Worm (Caenorhabditis elegans) whole organism, late embryonic: ENCODE results near the gene F41C3.2.

Experiments
- C08G9.2 ChIP-seq: sonication (generic microtip); optimal IDR thresholded peaks from 2 replicates; lab custom pipeline; 2016; ENCODE audit warnings: mild to moderate bottlenecking, missing genetic modification characterization, moderate library complexity, missing compliant biosample characterization
- C38D4.7 ChIP-seq: fragments of 200-800 bp; sonication (Bioruptor generic); optimal IDR thresholded peaks from 2 replicates; lab custom pipeline; 2018; ENCODE audit warnings: mild to moderate bottlenecking, missing genetic modification characterization, moderate library complexity, missing compliant biosample characterization
- F13H6.1 ChIP-seq: sonication (generic microtip); optimal IDR thresholded peaks from 2 replicates; lab custom pipeline; 2016; ENCODE audit warnings: missing genetic modification characterization, missing compliant biosample characterization
- ceh-22 ChIP-seq: sonication (generic microtip); optimal IDR thresholded peaks from 2 replicates; lab custom pipeline; 2017; ENCODE audit warnings: missing biosample characterization, missing genetic modification characterization
- ceh-24 ChIP-seq: sonication (generic microtip); optimal IDR thresholded peaks from 2 replicates; lab custom pipeline; 2016; ENCODE audit warnings: mild to moderate bottlenecking, missing genetic modification characterization, missing compliant biosample characterization
- ceh-34 ChIP-seq: sonication (generic microtip); optimal IDR thresholded peaks from 2 replicates; lab custom pipeline; 2016; ENCODE audit warnings: mild to moderate bottlenecking, missing genetic modification characterization, missing compliant biosample characterization
- ceh-45 ChIP-seq: fragments of 200-800 bp; sonication (Bioruptor generic); IDR thresholded peaks from 2 replicates; pipeline ENCODE4 v1.3.6; 2022; ENCODE audit warnings: missing genetic modification reagents, missing genetic modification characterization, missing compliant biosample characterization
- ceh-48 ChIP-seq: sonication (generic microtip); optimal IDR thresholded peaks from 2 replicates; lab custom pipeline; 2016; ENCODE audit warnings: missing genetic modification characterization, inconsistent platforms, missing compliant biosample characterization
- ceh-6 ChIP-seq: fragments of 200-800 bp; sonication (Bioruptor generic); optimal IDR thresholded peaks from 2 replicates; lab custom pipeline; 2018; ENCODE audit warnings: mild to moderate bottlenecking, missing genetic modification characterization, missing compliant biosample characterization
- che-1 ChIP-seq: sonication (generic microtip); optimal IDR thresholded peaks from 2 replicates; lab custom pipeline; 2016; ENCODE audit warnings: mild to moderate bottlenecking, missing genetic modification characterization, missing compliant biosample characterization
- dve-1 ChIP-seq: sonication (generic microtip); optimal IDR thresholded peaks from 2 replicates; lab custom pipeline; 2017; ENCODE audit warnings: antibody characterized with exemption, mild to moderate bottlenecking, missing genetic modification characterization, missing compliant biosample characterization
- elt-4 ChIP-seq: sonication (generic microtip); optimal IDR thresholded peaks from 2 replicates; lab custom pipeline; 2016; ENCODE audit warnings: missing genetic modification characterization, missing compliant biosample characterization
- fax-1 ChIP-seq: sonication (generic microtip); optimal IDR thresholded peaks from 2 replicates; lab custom pipeline; 2016; ENCODE audit warnings: missing genotype, missing genetic modification characterization, missing compliant biosample characterization
- gmeb-2 ChIP-seq: sonication (generic microtip); optimal IDR thresholded peaks from 2 replicates; lab custom pipeline; 2016; ENCODE audit warnings: missing genetic modification characterization, inconsistent platforms, missing compliant biosample characterization
- hlh-15 ChIP-seq: sonication (generic microtip); optimal IDR thresholded peaks from 2 replicates; lab custom pipeline; 2016; ENCODE audit warnings: missing genetic modification characterization, missing compliant biosample characterization
- hlh-30 ChIP-seq: sonication (generic microtip); optimal IDR thresholded peaks from 2 replicates; lab custom pipeline; 2017; ENCODE audit warnings: antibody characterized with exemption, missing genetic modification characterization, missing compliant biosample characterization; ENCODE audit not compliant: insufficient read depth
- hlh-8 ChIP-seq: sonication (generic microtip); optimal IDR thresholded peaks from 2 replicates; lab custom pipeline; 2016; ENCODE audit warnings: missing genotype, missing genetic modification characterization, missing compliant biosample characterization
- lim-6 ChIP-seq: sonication (generic microtip); optimal IDR thresholded peaks from 2 replicates; lab custom pipeline; 2016; ENCODE audit warnings: missing genetic modification characterization, missing compliant biosample characterization
- lin-11 ChIP-seq: fragments of 200-800 bp; sonication (Bioruptor generic); optimal IDR thresholded peaks from 2 replicates; lab custom pipeline; 2018; ENCODE audit warnings: mild to moderate bottlenecking, missing genetic modification characterization, missing compliant biosample characterization
- madf-2 ChIP-seq: sonication (generic microtip); optimal IDR thresholded peaks from 2 replicates; lab custom pipeline; 2017; ENCODE audit warnings: missing genetic modification characterization, missing compliant biosample characterization
- mec-3 ChIP-seq: sonication (generic microtip); optimal IDR thresholded peaks from 2 replicates; lab custom pipeline; 2016; ENCODE audit warnings: borderline replicate concordance, missing genetic modification characterization, missing compliant biosample characterization
- nfya-1 ChIP-seq: sonication (generic microtip); optimal IDR thresholded peaks from 2 replicates; lab custom pipeline; 2017; ENCODE audit warnings: missing genetic modification characterization, mild to moderate bottlenecking, missing compliant biosample characterization, antibody characterized with exemption, moderate library complexity
- nhr-11 ChIP-seq: fragments of 150-350 bp; optimal IDR thresholded peaks from 2 replicates; lab custom pipeline; 2014; ENCODE audit warnings: missing biosample characterization, missing genetic modification characterization
- odd-2 ChIP-seq: sonication (generic microtip); optimal IDR thresholded peaks from 2 replicates; lab custom pipeline; 2017; ENCODE audit warnings: antibody characterized with exemption, mild to moderate bottlenecking, missing genetic modification characterization, missing compliant biosample characterization
- pag-3 ChIP-seq: sonication (generic microtip); optimal IDR thresholded peaks from 2 replicates; lab custom pipeline; 2016; ENCODE audit warnings: missing compliant biosample characterization, missing genetic modification characterization, borderline replicate concordance
- pax-1 ChIP-seq: fragments of 150-350 bp; optimal IDR thresholded peaks from 2 replicates; lab custom pipeline; 2014; ENCODE audit warnings: missing biosample characterization, missing genetic modification characterization
- pha-4 ChIP-seq: fragments of 150-350 bp; optimal IDR thresholded peaks from 2 replicates; lab custom pipeline; 2018; ENCODE audit warnings: missing biosample characterization, missing genetic modification reagents, missing genetic modification characterization
- pros-1 ChIP-seq: fragments of 150-350 bp; optimal IDR thresholded peaks from 2 replicates; lab custom pipeline; 2014; ENCODE audit warnings: missing biosample characterization, missing genetic modification reagents, missing genetic modification characterization
- sdc-2 ChIP-seq: sonication (generic microtip); optimal IDR thresholded peaks from 2 replicates; lab custom pipeline; 2016; ENCODE audit warnings: missing genotype, missing genetic modification characterization, missing compliant biosample characterization
- sox-4 ChIP-seq: sonication (generic microtip); optimal IDR thresholded peaks from 2 replicates; lab custom pipeline; 2017; ENCODE audit warnings: mild to moderate bottlenecking, missing genetic modification characterization, inconsistent platforms, missing compliant biosample characterization
- syd-9 ChIP-seq: sonication (generic microtip); optimal IDR thresholded peaks from 2 replicates; lab custom pipeline; 2016; ENCODE audit warnings: mild to moderate bottlenecking, missing genetic modification characterization, moderate library complexity, missing compliant biosample characterization
- tbx-2 ChIP-seq: sonication (generic microtip); optimal IDR thresholded peaks from 2 replicates; lab custom pipeline; 2016; ENCODE audit warnings: missing genetic modification characterization, missing compliant biosample characterization
- tbx-7 ChIP-seq: sonication (generic microtip); optimal IDR thresholded peaks from 2 replicates; lab custom pipeline; 2016; ENCODE audit warnings: missing genotype, missing genetic modification characterization, missing compliant biosample characterization
- ttx-3 ChIP-seq: sonication (generic microtip); optimal IDR thresholded peaks from 2 replicates; lab custom pipeline; 2016; ENCODE audit warnings: missing genetic modification reagents, missing genetic modification characterization, missing compliant biosample characterization
- unc-3 ChIP-seq, 2 experiments: fragments of 200-800 bp in 1 of 2; sonication (Bioruptor generic) in 1 of 2; sonication (generic microtip) in 1 of 2; conservative IDR thresholded peaks in 1 of 2; optimal IDR thresholded peaks in 1 of 2; 2 replicates each; pipeline versions ENCODE4 v1.3.6 to Lab custom; 2016 to 2022; ENCODE audit warnings: missing compliant biosample characterization in 2 of 2, missing genetic modification characterization in 2 of 2, missing genetic modification reagents in 1 of 2
- unc-55 ChIP-seq: sonication (generic microtip); optimal IDR thresholded peaks from 2 replicates; lab custom pipeline; 2017; ENCODE audit warnings: missing biosample characterization, missing genetic modification reagents, missing genetic modification characterization
- unc-86 ChIP-seq: sonication (generic microtip); optimal IDR thresholded peaks from 2 replicates; lab custom pipeline; 2016; ENCODE audit warnings: missing genetic modification characterization, missing compliant biosample characterization

Gene F41C3.2

ce11 chrII:4793320-4793719 lies 43.6 kb downstream of the F41C3.2 start:
- TF ChIP-seq ceh-48 (no peak), ceh-24 (tag; lab: Kevin White, UChicago) (no peak), hlh-15 (tag; lab: Kevin White, UChicago) (no peak), hlh-8 (tag; lab: Kevin White, UChicago) (no peak), che-1 (tag; lab: Kevin White, UChicago) (no peak), hlh-30 (tag; lab: Kevin White, UChicago) (no peak), mec-3 (no peak), tbx-2 (tag; lab: Kevin White, UChicago) (no peak), pha-4 (tag; lab: Kevin White, UChicago) (no peak), dve-1 (no peak), C38D4.7 (GFP tag; lab: Kevin White, UChicago) (no peak), ceh-22 (tag; lab: Kevin White, UChicago) (no peak), unc-55 (GFP tag; lab: Kevin White, UChicago) (no peak), ceh-34 (tag; lab: Kevin White, UChicago) (no peak)

- no peak for TF ChIP-seq ceh-48
- TF ChIP-seq ttx-3 (tag; lab: Kevin White, UChicago), result no peak
- no peak for TF ChIP-seq elt-4
- no peak for TF ChIP-seq unc-86 (tag; lab: Kevin White, UChicago)
- no peak for TF ChIP-seq tbx-7 (tag; lab: Kevin White, UChicago)
- no peak for TF ChIP-seq nhr-11 (tag; lab: Kevin White, UChicago)
Measured at ce11 chrII:4795461-4795860, 45.7 kb downstream of the F41C3.2 start, which contains the start of gene C33F10.4. Gene C33F10.4 (plus strand): TSS chrII:4795761.

- TF ChIP-seq ceh-45 (GFP tag; lab: Robert Waterston, UW) (no peak), odd-2 (no peak), lim-6 (no peak), pag-3 (tag; lab: Kevin White, UChicago) (no peak), nhr-11 (tag; lab: Kevin White, UChicago) (no peak), hlh-15 (tag; lab: Kevin White, UChicago) (no peak), lin-11 (tag; lab: Kevin White, UChicago) (no peak), tbx-7 (tag; lab: Kevin White, UChicago) (no peak), syd-9 (tag; lab: Kevin White, UChicago) (no peak), madf-2 (tag; lab: Kevin White, UChicago) (no peak), ceh-6 (GFP tag; lab: Kevin White, UChicago) (no peak), F13H6.1 (no peak), sdc-2 (no peak), che-1 (tag; lab: Kevin White, UChicago) (no peak)
Measured at ce11 chrII:4797071-4797470, 47.3 kb downstream of the F41C3.2 start, which contains the start of gene C33F10.14. Gene C33F10.14 (plus strand): TSS chrII:4797371.

ce11 chrII:4800524-4800923 lies 50.8 kb downstream of the F41C3.2 start:
- TF ChIP-seq sox-4 (tag; lab: Kevin White, UChicago) (no peak), unc-3 (GFP tag; conservative IDR thresholded peaks at IDR 0.05; lab: Robert Waterston, UW) (no peak), unc-3 (tag; optimal IDR thresholded peaks at IDR 0.05; lab: Kevin White, UChicago) (no peak), elt-4 (no peak), nfya-1 (tag; lab: Kevin White, UChicago) (no peak), fax-1 (no peak), gmeb-2 (tag; lab: Kevin White, UChicago) (no peak), syd-9 (tag; lab: Kevin White, UChicago) (no peak), C08G9.2 (no peak), pax-1 (tag; lab: Kevin White, UChicago) (no peak), F13H6.1 (no peak), pros-1 (tag; lab: Kevin White, UChicago) (no peak), ceh-34 (tag; lab: Kevin White, UChicago) (no peak), ceh-22 (tag; lab: Kevin White, UChicago) (no peak), pha-4 (tag; lab: Kevin White, UChicago) (no peak)
- TF ChIP-seq, all 69 proteins: peak for 0
